Fruit fly (Drosophila melanogaster) whole organism, embryonic: Measurements from ENCODE around the gene CG1494.

Experiments
- CG10543 ChIP-seq: fragments of 200-800 bp; sonication (Bioruptor generic); optimal IDR thresholded peaks from 3 replicates; lab custom pipeline; 2017; ENCODE audit warnings: missing biosample characterization, mild to moderate bottlenecking, missing genetic modification characterization, moderate library complexity
- CG11093 ChIP-seq: fragments of 200-800 bp; sonication (Bioruptor generic); IDR thresholded peaks from 3 replicates; pipeline ENCODE4 v1.3.6; 2022; ENCODE audit warnings: missing biosample characterization, missing genetic modification characterization
- CG12071 ChIP-seq: fragments of 200-800 bp; sonication (Bioruptor generic); optimal IDR thresholded peaks from 3 replicates; lab custom pipeline; 2018; ENCODE audit warnings: missing biosample characterization, mild to moderate bottlenecking, missing genetic modification characterization
- CG1233 ChIP-seq: fragments of 200-800 bp; sonication (Bioruptor generic); optimal IDR thresholded peaks from 4 replicates; lab custom pipeline; 2018; ENCODE audit warnings: missing biosample characterization, mild to moderate bottlenecking, missing genetic modification characterization
- CG13775 ChIP-seq: fragments of 200-800 bp; sonication (Bioruptor generic); optimal IDR thresholded peaks from 3 replicates; lab custom pipeline; 2017; ENCODE audit warnings: missing biosample characterization, mild to moderate bottlenecking, missing genetic modification characterization
- CG15011 ChIP-seq: fragments of 200-800 bp; sonication (Bioruptor generic); optimal IDR thresholded peaks from 3 replicates; lab custom pipeline; 2018; ENCODE audit warnings: missing biosample characterization, mild to moderate bottlenecking, missing genetic modification characterization
- CG16863 ChIP-seq: fragments of 200-800 bp; sonication (Bioruptor generic); optimal IDR thresholded peaks from 3 replicates; lab custom pipeline; 2016; ENCODE audit warnings: missing biosample characterization, missing genetic modification characterization
- CG18011 ChIP-seq: fragments of 200-800 bp; sonication (Bioruptor generic); optimal IDR thresholded peaks from 2 replicates; lab custom pipeline; 2017; ENCODE audit warnings: missing biosample characterization, missing genetic modification characterization, mild to moderate bottlenecking, moderate library complexity, missing genotype
- CG2199 ChIP-seq: fragments of 200-800 bp; sonication (Bioruptor generic); IDR thresholded peaks from 3 replicates; pipeline ENCODE4 v1.3.6; 2022; ENCODE audit warnings: missing biosample characterization, missing genetic modification characterization
- CG31224 ChIP-seq: fragments of 200-800 bp; sonication (Bioruptor generic); IDR thresholded peaks from 2 replicates; pipeline ENCODE4 v1.3.6; 2022; ENCODE audit warnings: missing biosample characterization, missing genetic modification characterization
- CG32767 ChIP-seq: fragments of 200-800 bp; sonication (Bioruptor generic); IDR thresholded peaks from 2 replicates; pipeline ENCODE4 v1.3.6; 2022; ENCODE audit warnings: missing biosample characterization, missing genetic modification characterization
- CG32772 ChIP-seq: fragments of 200-800 bp; sonication (Bioruptor generic); IDR thresholded peaks from 2 replicates; pipeline ENCODE4 v1.3.6; 2022; ENCODE audit warnings: missing biosample characterization, missing genetic modification characterization
- CG33213 ChIP-seq: fragments of 200-800 bp; sonication (Bioruptor generic); optimal IDR thresholded peaks from 3 replicates; lab custom pipeline; 2016; ENCODE audit warnings: missing biosample characterization, missing genetic modification characterization
- CG3407 ChIP-seq: fragments of 200-800 bp; sonication (Bioruptor generic); optimal IDR thresholded peaks from 2 replicates; lab custom pipeline; 2018; ENCODE audit warnings: missing biosample characterization, mild to moderate bottlenecking, missing genetic modification characterization
- CG6175 ChIP-seq: fragments of 200-800 bp; sonication (Bioruptor generic); IDR thresholded peaks from 3 replicates; pipeline ENCODE4 v1.3.6; 2022; ENCODE audit warnings: missing biosample characterization, missing genetic modification characterization
- CG7357 ChIP-seq: fragments of 200-800 bp; sonication (Bioruptor generic); IDR thresholded peaks from 3 replicates; pipeline ENCODE4 v1.3.6; 2022; ENCODE audit warnings: missing biosample characterization, missing genetic modification characterization
- CG9215 ChIP-seq: fragments of 200-800 bp; sonication (Bioruptor generic); IDR thresholded peaks from 2 replicates; pipeline ENCODE4 v1.3.6; 2022; ENCODE audit warnings: missing biosample characterization, missing genetic modification characterization
- CG9609 ChIP-seq: fragments of 200-800 bp; sonication (Bioruptor generic); optimal IDR thresholded peaks from 3 replicates; lab custom pipeline; 2016; ENCODE audit warnings: missing biosample characterization, missing genetic modification characterization
- Dad ChIP-seq: fragments of 200-800 bp; sonication (Bioruptor generic); optimal IDR thresholded peaks from 3 replicates; lab custom pipeline; 2016; ENCODE audit warnings: missing biosample characterization, missing genetic modification characterization
- Dip3 ChIP-seq: fragments of 200-800 bp; sonication (Bioruptor generic); optimal IDR thresholded peaks from 3 replicates; lab custom pipeline; 2016; ENCODE audit warnings: missing biosample characterization, missing genetic modification characterization
- Dll ChIP-seq: fragments of 200-800 bp; sonication (Bioruptor generic); IDR thresholded peaks from 4 replicates; pipeline ENCODE4 v1.3.6; 2022; ENCODE audit warnings: missing biosample characterization, missing genetic modification characterization; ENCODE audit not compliant: partially characterized antibody
- Doc2 ChIP-seq: fragments of 200-800 bp; sonication (Bioruptor generic); IDR thresholded peaks from 2 replicates; pipeline ENCODE4 v1.3.6; 2022; ENCODE audit warnings: missing biosample characterization, missing genetic modification characterization
- Ets65A ChIP-seq: fragments of 200-800 bp; sonication (Bioruptor generic); peaks from one replicate; lab custom pipeline; 2016; ENCODE audit warnings: missing biosample characterization, missing genetic modification characterization
- Fer3 ChIP-seq: fragments of 200-800 bp; sonication (Bioruptor generic); optimal IDR thresholded peaks from 2 replicates; lab custom pipeline; 2018; ENCODE audit warnings: missing biosample characterization, mild to moderate bottlenecking, missing genetic modification characterization, moderate library complexity
- Gsc ChIP-seq: fragments of 200-800 bp; sonication (Bioruptor generic); IDR thresholded peaks from 2 replicates; pipeline ENCODE4 v1.3.6; 2022; ENCODE audit warnings: missing biosample characterization, missing genetic modification characterization
- H2.0 ChIP-seq: fragments of 200-800 bp; sonication (Bioruptor generic); IDR thresholded peaks from 2 replicates; pipeline ENCODE4 v1.3.6; 2022; ENCODE audit warnings: missing biosample characterization, missing genetic modification characterization
- HmgD ChIP-seq: fragments of 200-800 bp; sonication (Bioruptor generic); optimal IDR thresholded peaks from 3 replicates; lab custom pipeline; 2016; ENCODE audit warnings: missing biosample characterization, missing genetic modification characterization
- NfI ChIP-seq: fragments of 200-800 bp; sonication (Bioruptor generic); optimal IDR thresholded peaks from 3 replicates; lab custom pipeline; 2018; ENCODE audit warnings: missing biosample characterization, mild to moderate bottlenecking, missing genetic modification characterization, moderate library complexity
- Rx ChIP-seq: fragments of 200-800 bp; sonication (Bioruptor generic); IDR thresholded peaks from 2 replicates; pipeline ENCODE4 v1.3.6; 2022; ENCODE audit warnings: missing biosample characterization, missing genetic modification characterization
- ase ChIP-seq: fragments of 200-800 bp; sonication (Bioruptor generic); IDR thresholded peaks from 3 replicates; pipeline ENCODE4 v1.3.6; 2022; ENCODE audit warnings: missing biosample characterization, missing genetic modification characterization
- az2 ChIP-seq: fragments of 200-800 bp; sonication (Bioruptor generic); optimal IDR thresholded peaks from 3 replicates; lab custom pipeline; 2016; ENCODE audit warnings: missing biosample characterization, missing genetic modification characterization
- cad ChIP-seq: fragments of >200 bp; optimal IDR thresholded peaks from 2 replicates; lab custom pipeline; 2017; ENCODE audit warnings: missing biosample characterization, missing genetic modification characterization
- emc ChIP-seq: fragments of 200-800 bp; sonication (Bioruptor generic); optimal IDR thresholded peaks from 2 replicates; lab custom pipeline; 2016; ENCODE audit warnings: missing biosample characterization, missing genetic modification characterization
- ftz-f1 ChIP-seq: fragments of 200-800 bp; sonication (Bioruptor generic); optimal IDR thresholded peaks from 2 replicates; lab custom pipeline; 2016; ENCODE audit warnings: missing biosample characterization, missing genetic modification characterization
- fu2 ChIP-seq: fragments of 200-800 bp; sonication (Bioruptor generic); optimal IDR thresholded peaks from 2 replicates; lab custom pipeline; 2016; ENCODE audit warnings: missing biosample characterization, missing genetic modification characterization
- gem ChIP-seq: fragments of 200-800 bp; sonication (Bioruptor generic); optimal IDR thresholded peaks from 2 replicates; lab custom pipeline; 2019; ENCODE audit warnings: missing biosample characterization, mild to moderate bottlenecking, missing genetic modification characterization, moderate library complexity
- hb ChIP-seq: fragments of 200-800 bp; sonication (Bioruptor generic); IDR thresholded peaks from 3 replicates; pipeline ENCODE4 v1.3.6; 2022; ENCODE audit warnings: missing biosample characterization, missing genetic modification characterization; ENCODE audit not compliant: partially characterized antibody
- hth ChIP-seq: fragments of >200 bp; optimal IDR thresholded peaks from 2 replicates; lab custom pipeline; 2017; ENCODE audit warnings: inconsistent platforms
- inv ChIP-seq: fragments of 200-800 bp; sonication (Bioruptor generic); IDR thresholded peaks from 2 replicates; pipeline ENCODE4 v1.3.6; 2022; ENCODE audit warnings: missing biosample characterization, missing genetic modification characterization; ENCODE audit not compliant: partially characterized antibody
- jing ChIP-seq: fragments of 200-800 bp; sonication (Bioruptor generic); optimal IDR thresholded peaks from 2 replicates; lab custom pipeline; 2018; ENCODE audit warnings: missing biosample characterization, mild to moderate bottlenecking, missing genetic modification characterization
- klu ChIP-seq: fragments of 200-800 bp; sonication (Bioruptor generic); IDR thresholded peaks from 2 replicates; pipeline ENCODE4 v1.3.6; 2022; ENCODE audit warnings: missing biosample characterization, missing genetic modification characterization
- knrl ChIP-seq: fragments of 200-800 bp; sonication (Bioruptor generic); IDR thresholded peaks from 3 replicates; pipeline ENCODE4 v1.3.6; 2022; ENCODE audit warnings: missing biosample characterization, missing genetic modification characterization; ENCODE audit not compliant: partially characterized antibody
- lbe ChIP-seq: fragments of 200-800 bp; sonication (Bioruptor generic); optimal IDR thresholded peaks from 2 replicates; lab custom pipeline; 2016; ENCODE audit warnings: missing biosample characterization, mild to moderate bottlenecking, missing genetic modification characterization
- nerfin-2 ChIP-seq: fragments of 200-800 bp; sonication (Bioruptor generic); IDR thresholded peaks from 2 replicates; pipeline ENCODE4 v1.3.6; 2022; ENCODE audit warnings: missing biosample characterization, missing genetic modification characterization; ENCODE audit not compliant: partially characterized antibody
- p53 ChIP-seq: fragments of 200-800 bp; sonication (Bioruptor generic); optimal IDR thresholded peaks from 2 replicates; lab custom pipeline; 2016; ENCODE audit warnings: missing biosample characterization, missing genetic modification characterization
- slp2 ChIP-seq: fragments of 200-800 bp; sonication (Bioruptor generic); optimal IDR thresholded peaks from 2 replicates; lab custom pipeline; 2016; ENCODE audit warnings: missing biosample characterization, missing genetic modification characterization
- tin ChIP-seq: fragments of 200-800 bp; sonication (Bioruptor generic); optimal IDR thresholded peaks from 3 replicates; lab custom pipeline; 2016; ENCODE audit warnings: missing biosample characterization, missing genetic modification characterization
- ttk ChIP-seq: fragments of 200-800 bp; sonication (Bioruptor generic); IDR thresholded peaks from 2 replicates; pipeline ENCODE4 v2.1.2; 2022; ENCODE audit warnings: missing biosample characterization, missing genetic modification characterization
- twi ChIP-seq: fragments of 200-800 bp; optimal IDR thresholded peaks from 2 replicates; lab custom pipeline; 2019; ENCODE audit warnings: missing biosample characterization, mild to moderate bottlenecking, missing genetic modification characterization, moderate library complexity
- usp ChIP-seq: fragments of >200 bp; optimal IDR thresholded peaks from 2 replicates; lab custom pipeline; 2017; ENCODE audit warnings: missing biosample characterization, missing genetic modification characterization
- vnd ChIP-seq: fragments of 200-800 bp; sonication (Bioruptor generic); IDR thresholded peaks from 3 replicates; pipeline ENCODE4 v1.3.6; 2022; ENCODE audit warnings: missing biosample characterization, missing genetic modification characterization; ENCODE audit not compliant: partially characterized antibody
- vvl ChIP-seq: fragments of 200-800 bp; sonication (Bioruptor generic); IDR thresholded peaks from 2 replicates; pipeline ENCODE4 v1.3.6; 2022; ENCODE audit warnings: missing biosample characterization, missing genetic modification characterization

The CG1494 gene

dm6 chrX:21323933-21324688 lies 39.0 kb downstream of the CG1494 start, which contains the start of the genes Dd and CG1486 (continued):
- TF ChIP-seq klu (GFP tag; lab: Robert Waterston, UW) (no peak), vvl (GFP tag; lab: Robert Waterston, UW) (no peak), Doc2 (no peak), emc (GFP tag; lab: Kevin White, UChicago) (no peak), Fer3 (tag; lab: Kevin White, UChicago) (no peak), CG18011 (GFP tag; lab: Kevin White, UChicago) (no peak), CG1233 (GFP tag; lab: Kevin White, UChicago) (no peak), fu2 (GFP tag; lab: Kevin White, UChicago) (no peak), twi (tag; lab: Kevin White, UChicago) (peak; percentile 19), jing (GFP tag; lab: Kevin White, UChicago) (no peak), Dip3 (GFP tag; lab: Kevin White, UChicago) (no peak), CG32767 (GFP tag; lab: Robert Waterston, UW) (no peak), p53 (GFP tag; lab: Kevin White, UChicago) (no peak), az2 (GFP tag; lab: Kevin White, UChicago) (no peak), NfI (GFP tag; lab: Kevin White, UChicago) (no peak), cad (no peak), hb (GFP tag; lab: Robert Waterston, UW) (peak; percentile 90), CG9609 (no peak), knrl (GFP tag; lab: Robert Waterston, UW) (peak; percentile 93), CG31224 (GFP tag; lab: Robert Waterston, UW) (no peak), ftz-f1 (GFP tag; lab: Kevin White, UChicago) (no peak), Ets65A (peak; percentile 16), vnd (GFP tag; lab: Robert Waterston, UW) (peak; percentile 92), hth (lab: Kevin White, UChicago) (no peak), H2.0 (GFP tag; lab: Robert Waterston, UW) (no peak), CG7357 (no peak), CG9215 (GFP tag; lab: Robert Waterston, UW) (no peak), slp2 (no peak), CG32772 (no peak), Dll (peak; percentile 86), lbe (GFP tag; lab: Kevin White, UChicago) (no peak), ttk (GFP tag; lab: Robert Waterston, UW) (no peak), tin (GFP tag; lab: Kevin White, UChicago) (no peak), nerfin-2 (GFP tag; lab: Robert Waterston, UW) (peak; percentile 84), Dad (no peak), Rx (GFP tag; lab: Robert Waterston, UW) (no peak), CG33213 (GFP tag; lab: Kevin White, UChicago) (peak; percentile 44), CG16863 (GFP tag; lab: Kevin White, UChicago) (peak; percentile 49), usp (GFP tag; lab: Kevin White, UChicago) (no peak), CG3407 (no peak), CG6175 (GFP tag; lab: Robert Waterston, UW) (no peak), CG11093 (no peak), HmgD (GFP tag; lab: Kevin White, UChicago) (peak; percentile 13), CG13775 (GFP tag; lab: Kevin White, UChicago) (no peak), Gsc (GFP tag; lab: Robert Waterston, UW) (no peak), CG10543 (GFP tag; lab: Kevin White, UChicago) (peak; percentile 30), inv (GFP tag; lab: Robert Waterston, UW) (peak; percentile 89), CG2199 (no peak), ase (GFP tag; lab: Robert Waterston, UW) (no peak), CG15011 (GFP tag; lab: Kevin White, UChicago) (no peak), CG12071 (GFP tag; lab: Kevin White, UChicago) (no peak), gem (tag; lab: Kevin White, UChicago) (no peak)
